Fruit fly (Drosophila melanogaster): Measurements from ENCODE around the gene CG16888.
A peak's percentile ranks its signal among the peaks of the same experiment; 100 is the strongest.

The CG16888 gene

dm6 chr2L:13835002-13835910 lies 22.2 kb upstream of the CG16888 start, which contains the start of the genes mRpS23 and CenG1A:
Gene mRpS23, minus strand, starts transcription at chr2L:13835072.
Gene CenG1A, plus strand, starts transcription at chr2L:13835564.
- TF ChIP-seq Dif (GFP tag; optimal IDR thresholded peaks at IDR 0.05; ENCODE audit: partially characterized antibody) (no peak), Myc (optimal IDR thresholded peaks at IDR 0.05) (peak; percentile 6), CrebA (GFP tag; optimal IDR thresholded peaks at IDR 0.05; ENCODE audit: borderline replicate concordance) (no peak), rgr (GFP tag; optimal IDR thresholded peaks at IDR 0.05) (peak; percentile 100), lola (GFP tag; optimal IDR thresholded peaks at IDR 0.05) (no peak), foxo (GFP tag; optimal IDR thresholded peaks at IDR 0.05) (peak; percentile 99 to 100), Sp1 (GFP tag; optimal IDR thresholded peaks at IDR 0.05) (peak; percentile 100), Hnf4 (GFP tag; optimal IDR thresholded peaks at IDR 0.05) (peak; percentile 100), sv (GFP tag; optimal IDR thresholded peaks at IDR 0.05) (peak; percentile 100), jim (GFP tag; optimal IDR thresholded peaks at IDR 0.05) (peak; percentile 98), Rel (GFP tag; optimal IDR thresholded peaks at IDR 0.05) (peak; percentile 99), Rel (tag; optimal IDR thresholded peaks at IDR 0.05) (peak; percentile 96), OdsH (GFP tag; optimal IDR thresholded peaks at IDR 0.05) (peak; percentile 100), tai (GFP tag; optimal IDR thresholded peaks at IDR 0.05) (no peak), CG9705 (GFP tag; optimal IDR thresholded peaks at IDR 0.05) (peak; percentile 99), Vsx2 (GFP tag; optimal IDR thresholded peaks at IDR 0.05; ENCODE audit: partially characterized antibody) (no peak), ey (GFP tag; optimal IDR thresholded peaks at IDR 0.05) (peak; percentile 100), CG32264 (GFP tag; optimal IDR thresholded peaks at IDR 0.05) (peak; percentile 99), Hr78 (GFP tag; optimal IDR thresholded peaks at IDR 0.05) (no peak), Jra (GFP tag; optimal IDR thresholded peaks at IDR 0.05) (peak; percentile 99), GATAd (GFP tag; optimal IDR thresholded peaks at IDR 0.05) (peak; percentile 98), psq (GFP tag; optimal IDR thresholded peaks at IDR 0.05) (peak; percentile 99), woc (GFP tag; optimal IDR thresholded peaks at IDR 0.05) (peak; percentile 100), Hr83 (GFP tag; optimal IDR thresholded peaks at IDR 0.05; ENCODE audit: poor library complexity, severe bottlenecking) (peak; percentile 100), dl (GFP tag; optimal IDR thresholded peaks at IDR 0.05; ENCODE audit: insufficient read depth in 1 of 2, partially characterized antibody in 2 of 2) (no peak), Abd-B (GFP tag; optimal IDR thresholded peaks at IDR 0.05) (no peak), brk (GFP tag; optimal IDR thresholded peaks at IDR 0.05) (no peak), usp (GFP tag; optimal IDR thresholded peaks at IDR 0.05) (no peak), br (GFP tag; optimal IDR thresholded peaks at IDR 0.05) (peak; percentile 100), pan (optimal IDR thresholded peaks at IDR 0.05) (no peak), HLH106 (tag; optimal IDR thresholded peaks at IDR 0.05) (peak; percentile 100), sage (GFP tag; optimal IDR thresholded peaks at IDR 0.05) (peak; percentile 99), h (GFP tag; optimal IDR thresholded peaks at IDR 0.05) (peak; percentile 100), fru (GFP tag; optimal IDR thresholded peaks at IDR 0.05) (peak; percentile 100), Dfd (GFP tag; optimal IDR thresholded peaks at IDR 0.05) (no peak), Mio (GFP tag; optimal IDR thresholded peaks at IDR 0.05) (peak; percentile 97), dsf (GFP tag; optimal IDR thresholded peaks at IDR 0.05; ENCODE audit: borderline replicate concordance) (peak; percentile 98), N (GFP tag; optimal IDR thresholded peaks at IDR 0.05) (no peak), dmrt93B (GFP tag; optimal IDR thresholded peaks at IDR 0.05) (peak; percentile 99)

dm6 chr2L:13833058-13833457 lies 20.0 kb upstream of the CG16888 start, which contains the start of the genes GatC, PolG2 and Polr2C:
Gene GatC, minus strand, starts transcription at chr2L:13833105.
Gene PolG2, minus strand, starts transcription at chr2L:13833105.
Gene Polr2C, plus strand, starts transcription at chr2L:13833337.
- TF ChIP-seq dsf (GFP tag; optimal IDR thresholded peaks at IDR 0.05; ENCODE audit: borderline replicate concordance) = no peak
- no peak for TF ChIP-seq lola (GFP tag; optimal IDR thresholded peaks at IDR 0.05)
- peak; percentile 64 for TF ChIP-seq Dif (GFP tag; optimal IDR thresholded peaks at IDR 0.05; ENCODE audit: partially characterized antibody)
- peak; percentile 18 for TF ChIP-seq ey (GFP tag; optimal IDR thresholded peaks at IDR 0.05)
- TF ChIP-seq dmrt93B (GFP tag; optimal IDR thresholded peaks at IDR 0.05) = no peak
- TF ChIP-seq Myc (optimal IDR thresholded peaks at IDR 0.05) = peak; percentile 70
- no peak for TF ChIP-seq dl (GFP tag; optimal IDR thresholded peaks at IDR 0.05; ENCODE audit: insufficient read depth in 1 of 2, partially characterized antibody in 2 of 2)
- no peak for TF ChIP-seq Rel (GFP tag; optimal IDR thresholded peaks at IDR 0.05)
- peak; percentile 0 for TF ChIP-seq Rel (tag; optimal IDR thresholded peaks at IDR 0.05)
- peak; percentile 3 for TF ChIP-seq Sp1 (GFP tag; optimal IDR thresholded peaks at IDR 0.05)
- TF ChIP-seq Mio (GFP tag; optimal IDR thresholded peaks at IDR 0.05) = no peak

Measured in whole organism, wandering third instar larva.